Worm (Caenorhabditis elegans): ENCODE data around the gene R11G1.7.

Gene R11G1.7

DNA sequence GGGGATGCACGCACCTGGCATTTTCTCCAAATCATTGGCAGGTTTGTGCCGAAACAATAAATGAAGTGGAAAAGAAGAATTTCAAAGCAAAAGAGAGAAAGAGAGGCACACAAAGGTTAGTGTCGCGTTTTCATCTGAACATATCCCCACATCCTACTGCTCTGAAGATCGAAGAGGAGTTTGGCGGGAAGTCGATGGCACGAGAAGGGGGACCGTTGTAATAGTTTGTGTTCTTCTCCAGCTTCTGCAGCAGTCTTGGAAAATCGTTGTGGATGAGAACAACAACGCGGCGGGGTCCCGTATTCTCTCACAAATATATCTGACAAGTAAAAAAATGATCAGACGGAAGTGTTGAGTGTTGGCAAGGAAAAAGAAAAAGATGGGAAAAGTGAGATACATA lies 10.1 kb upstream of the R11G1.7 start:
- TF ChIP-seq dao-5 (tag; optimal IDR thresholded peaks at IDR 0.05) = no peak
- no peak for TF ChIP-seq W03F9.2 (tag; optimal IDR thresholded peaks at IDR 0.05)
- TF ChIP-seq him-1 (tag; optimal IDR thresholded peaks at IDR 0.05) = no peak

ce11 chrX:3650100-3650809 lies 5.8 kb upstream of the R11G1.7 start, which contains the start of the genes sax-1 and R11G1.2:
sax-1 (minus strand) TSS chrX:3650150.
R11G1.2 (plus strand) TSS chrX:3650614.
- TF ChIP-seq him-1 (tag; optimal IDR thresholded peaks at IDR 0.05) (no peak), dao-5 (tag; optimal IDR thresholded peaks at IDR 0.05) (no peak), W03F9.2 (tag; optimal IDR thresholded peaks at IDR 0.05) (peak; percentile 39)

ce11 chrX:3654623-3655022 lies 1.4 kb upstream of the R11G1.7 start, which contains the start of gene R11G1.11:
R11G1.11 (plus strand) TSS chrX:3654923.
- TF ChIP-seq W03F9.2 (tag; optimal IDR thresholded peaks at IDR 0.05) (no peak), him-1 (tag; optimal IDR thresholded peaks at IDR 0.05) (no peak), dao-5 (tag; optimal IDR thresholded peaks at IDR 0.05) (no peak)

DNA sequence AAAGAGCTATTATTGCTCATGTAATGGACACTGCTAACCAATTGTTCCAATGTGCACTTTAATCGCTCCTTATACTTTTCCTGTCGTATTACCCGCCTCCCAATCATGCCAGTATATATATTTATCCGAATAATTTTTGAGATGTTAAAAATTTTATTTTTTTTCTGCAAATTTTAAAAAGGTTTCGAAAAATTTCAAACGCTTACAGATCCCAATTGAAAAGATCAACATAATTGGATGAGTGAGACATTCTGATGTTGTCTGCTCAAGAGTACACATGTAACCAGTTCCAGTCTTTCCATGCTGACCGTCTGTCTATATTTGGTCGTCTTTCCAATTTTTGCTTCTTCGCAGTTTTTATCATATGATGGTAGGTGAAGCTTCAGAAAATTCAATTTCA lies 3.1 kb downstream of the R11G1.7 start, which contains the start of gene R11G1.1:
TSS of gene R11G1.1 (plus strand) at position 301 of the 400 bp plus-strand sequence.
- no peak for TF ChIP-seq dao-5 (tag; optimal IDR thresholded peaks at IDR 0.05)

ce11 chrX:3668842-3669241 lies 12.8 kb downstream of the R11G1.7 start, which contains the start of gene snet-1:
snet-1 (minus strand) TSS chrX:3668942.
- no peak for TF ChIP-seq him-1 (tag; optimal IDR thresholded peaks at IDR 0.05)
- no peak for TF ChIP-seq dao-5 (tag; optimal IDR thresholded peaks at IDR 0.05)
- TF ChIP-seq W03F9.2 (tag; optimal IDR thresholded peaks at IDR 0.05) = no peak

ce11 chrX:3671998-3672397 lies 15.9 kb downstream of the R11G1.7 start, which contains the start of gene C02F12.5:
C02F12.5 (minus strand) TSS chrX:3672098.
- TF ChIP-seq dao-5 (tag; optimal IDR thresholded peaks at IDR 0.05) = no peak
- no peak for TF ChIP-seq W03F9.2 (tag; optimal IDR thresholded peaks at IDR 0.05)
- no peak for TF ChIP-seq him-1 (tag; optimal IDR thresholded peaks at IDR 0.05)

ce11 chrX:3673584-3674108 lies 17.6 kb downstream of the R11G1.7 start, which contains the start of gene ceh-63:
ceh-63 (minus strand) TSS chrX:3674058.
- no peak for TF ChIP-seq him-1 (tag; optimal IDR thresholded peaks at IDR 0.05)
- TF ChIP-seq W03F9.2 (tag; optimal IDR thresholded peaks at IDR 0.05) = no peak
- TF ChIP-seq dao-5 (tag; optimal IDR thresholded peaks at IDR 0.05) = no peak

DNA sequence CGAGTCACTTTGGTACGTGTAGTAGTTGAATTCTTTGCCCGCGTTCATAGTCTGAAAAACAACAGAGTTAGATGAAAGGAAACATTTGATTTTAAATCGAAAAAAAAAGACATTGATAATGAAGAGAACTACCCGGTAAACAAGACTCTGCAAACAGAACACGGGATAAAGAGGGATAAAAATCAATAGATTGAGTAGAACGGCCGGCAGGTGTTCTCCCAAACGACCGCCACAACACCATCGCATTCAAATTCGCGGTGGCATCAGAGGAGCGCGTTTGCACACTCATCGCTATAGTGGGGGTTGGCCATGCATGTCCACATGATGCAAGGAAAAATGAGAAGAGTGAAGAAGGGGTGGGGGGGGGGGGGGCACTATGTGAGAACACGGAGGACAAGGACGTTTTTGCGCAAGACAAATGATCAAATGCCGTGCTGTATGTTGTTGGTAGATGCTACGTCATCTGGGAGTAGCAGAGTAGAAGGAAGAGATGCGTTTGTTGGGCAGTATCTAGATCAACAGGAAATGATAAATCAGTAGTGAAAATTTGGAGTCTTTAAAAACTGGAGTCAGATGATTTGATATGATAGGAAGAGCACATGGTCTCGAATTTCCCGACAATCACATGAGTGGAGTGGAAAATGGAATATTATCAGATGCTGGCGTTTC lies 22.6 kb downstream of the R11G1.7 start, which contains the start of gene tag-52:
TSS of gene tag-52 (minus strand) at position 51 of the 669 bp plus-strand sequence.
- TF ChIP-seq dao-5 (tag; optimal IDR thresholded peaks at IDR 0.05) = no peak
- no peak for TF ChIP-seq W03F9.2 (tag; optimal IDR thresholded peaks at IDR 0.05)
- no peak for TF ChIP-seq him-1 (tag; optimal IDR thresholded peaks at IDR 0.05)

DNA sequence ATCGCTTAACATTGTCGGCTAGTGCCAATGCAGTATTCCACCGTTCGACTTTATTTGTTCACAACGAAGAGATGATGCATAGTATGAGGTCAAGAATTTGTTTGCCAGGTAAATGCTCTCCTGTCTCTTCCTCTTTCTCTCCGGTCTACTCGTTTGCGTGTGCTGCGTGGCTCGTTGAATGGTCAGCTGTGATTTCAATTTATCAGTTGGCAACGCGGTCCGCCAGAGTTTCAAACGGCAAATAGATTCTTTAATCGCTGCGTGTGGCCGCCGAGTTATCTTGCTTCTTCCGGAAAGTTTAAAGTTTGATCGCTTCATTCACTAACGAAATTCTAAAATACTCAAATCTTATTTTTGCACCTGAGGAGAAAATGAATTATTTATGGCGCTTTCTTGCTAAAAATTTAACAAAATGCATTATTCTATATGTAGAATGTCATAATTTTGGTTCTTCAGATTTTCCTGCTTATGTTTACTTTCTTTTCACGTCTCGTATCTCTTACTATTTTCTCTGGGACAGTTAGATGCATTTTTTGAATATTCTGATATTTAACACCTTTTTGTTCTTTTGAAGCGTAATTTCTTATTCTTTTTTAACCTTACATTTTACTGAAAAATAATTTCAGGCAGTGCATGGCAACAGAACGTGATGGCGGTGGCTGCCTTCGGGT lies 24.6 kb downstream of the R11G1.7 start, which contains the start of gene tsp-17:
TSS of gene tsp-17 (plus strand) at position 621 of the 671 bp plus-strand sequence.
- no peak for TF ChIP-seq W03F9.2 (tag; optimal IDR thresholded peaks at IDR 0.05)
- no peak for TF ChIP-seq dao-5 (tag; optimal IDR thresholded peaks at IDR 0.05)
- no peak for TF ChIP-seq him-1 (tag; optimal IDR thresholded peaks at IDR 0.05)

DNA sequence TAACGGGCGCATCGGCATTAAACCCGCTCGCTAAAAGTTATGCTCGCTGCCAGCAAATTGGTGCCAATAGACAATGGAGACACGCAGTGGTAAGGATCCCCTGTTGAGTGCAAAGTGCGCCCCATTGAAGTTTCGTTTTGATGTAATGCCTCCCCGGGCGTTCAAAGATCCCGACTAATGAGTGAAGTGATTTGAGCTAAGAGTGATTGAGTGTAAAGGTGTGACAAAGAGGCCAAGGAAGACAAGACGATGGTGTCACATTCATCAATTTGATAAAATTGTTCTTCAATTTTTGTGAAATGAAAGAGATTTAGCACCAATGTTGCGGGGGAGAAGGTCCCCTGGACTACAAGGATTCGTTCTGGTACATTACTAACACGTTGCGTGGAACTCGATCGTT lies 27.0 kb downstream of the R11G1.7 start:
- TF ChIP-seq him-1 (tag; optimal IDR thresholded peaks at IDR 0.05) (no peak), dao-5 (tag; optimal IDR thresholded peaks at IDR 0.05) (no peak), W03F9.2 (tag; optimal IDR thresholded peaks at IDR 0.05) (no peak)

DNA sequence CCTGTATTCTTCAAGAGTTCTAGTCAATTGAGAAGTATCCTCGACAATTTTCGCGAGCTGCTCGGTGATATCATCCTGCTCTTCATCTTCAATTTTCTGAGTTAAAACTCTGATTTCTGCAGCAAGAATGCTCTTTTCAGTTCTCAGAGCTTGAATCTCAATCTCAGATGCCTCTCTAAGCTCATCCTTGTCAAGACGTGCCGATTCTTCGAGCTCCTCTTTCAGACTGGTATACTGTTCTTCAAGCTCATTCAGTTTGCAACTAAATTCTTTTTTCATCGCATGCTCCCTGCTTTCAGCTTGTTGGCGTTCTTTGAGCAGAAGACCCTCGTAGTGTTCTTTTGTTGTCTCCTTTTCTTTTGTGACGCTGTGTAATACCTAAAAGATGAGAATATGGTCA lies 30.3 kb downstream of the R11G1.7 start:
- TF ChIP-seq him-1 (tag; optimal IDR thresholded peaks at IDR 0.05) (no peak), dao-5 (tag; optimal IDR thresholded peaks at IDR 0.05) (no peak), W03F9.2 (tag; optimal IDR thresholded peaks at IDR 0.05) (no peak)

ce11 chrX:3689155-3689719 lies 33.2 kb downstream of the R11G1.7 start, which contains the start of gene tag-278:
tag-278 (minus strand) TSS chrX:3689205.
- TF ChIP-seq dao-5 (tag; optimal IDR thresholded peaks at IDR 0.05) = no peak
- TF ChIP-seq W03F9.2 (tag; optimal IDR thresholded peaks at IDR 0.05) = no peak
- TF ChIP-seq him-1 (tag; optimal IDR thresholded peaks at IDR 0.05) = no peak

- TF ChIP-seq W03F9.2 (tag; optimal IDR thresholded peaks at IDR 0.05) = no peak
- no peak for TF ChIP-seq him-1 (tag; optimal IDR thresholded peaks at IDR 0.05)
- no peak for TF ChIP-seq dao-5 (tag; optimal IDR thresholded peaks at IDR 0.05)
Observed at ce11 chrX:3689802-3690201, 33.7 kb downstream of the R11G1.7 start.

Data from whole organism, L4/young adult.